Fruit fly (Drosophila melanogaster) whole organism, prepupa: ENCODE results near the gene Surf1.

ENCODE experiments used
- CG11762 ChIP-seq: fragments of 200-800 bp; sonication (Bioruptor generic); optimal IDR thresholded peaks from 3 replicates; lab custom pipeline; 2016; ENCODE audit warnings: missing biosample characterization, missing genetic modification characterization; ENCODE audit not compliant: insufficient read depth
- fkh ChIP-seq: fragments of 200-800 bp; sonication (Bioruptor generic); optimal IDR thresholded peaks from 3 replicates; lab custom pipeline; 2017; ENCODE audit warnings: missing biosample characterization, mild to moderate bottlenecking, missing genetic modification characterization, moderate library complexity

DNA sequence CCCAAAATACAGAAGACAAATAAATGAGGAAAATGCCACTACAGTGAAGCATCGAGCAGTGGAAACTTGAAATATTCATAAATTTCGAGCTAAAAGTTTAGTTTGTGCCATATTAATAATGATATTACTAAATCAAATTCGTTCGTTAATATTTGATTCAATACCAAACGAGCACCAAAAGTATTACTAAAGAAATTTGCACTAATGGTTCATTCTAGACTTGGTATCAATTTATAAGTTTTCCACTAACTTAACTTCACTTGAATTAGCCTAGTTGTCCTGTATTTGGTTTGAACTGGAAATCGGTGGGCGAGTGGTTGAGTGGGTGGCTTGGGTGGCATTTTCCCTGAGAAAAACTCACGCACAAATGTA, 14.2 kb upstream of the Surf1 start:
- TF ChIP-seq CG11762 (GFP tag; lab: Kevin White, UChicago) (no peak), fkh (no peak)
